Worm (Caenorhabditis elegans) whole organism, L1 larva: Measurements from ENCODE around the gene F20D6.1.

Experiments used
- C16A3.4 ChIP-seq: fragments of 150-350 bp; optimal IDR thresholded peaks from 2 replicates; lab custom pipeline; 2014; ENCODE audit warnings: missing biosample characterization, missing genetic modification characterization
- dpl-1 ChIP-seq, 3 experiments: fragments of 150-350 bp in 2 of 3; sonication (generic microtip) in 1 of 3; optimal IDR thresholded peaks; 2 replicates each; lab custom pipeline; 2014 to 2017; ENCODE audit warnings: missing biosample characterization in 3 of 3, missing genetic modification characterization in 3 of 3, missing genetic modification reagents in 3 of 3
- efl-1 ChIP-seq, 4 experiments: fragments of 150-350 bp; optimal IDR thresholded peaks in 3 of 4; peaks in 1 of 4; 1 replicate in 1 of 4; 2 replicates in 3 of 4; lab custom pipeline; 2014; ENCODE audit warnings: missing biosample characterization in 2 of 4, missing genetic modification characterization in 2 of 4, missing genetic modification reagents in 2 of 4
- egl-13 ChIP-seq: sonication (generic microtip); optimal IDR thresholded peaks from 2 replicates; lab custom pipeline; 2016; ENCODE audit warnings: missing genotype, missing genetic modification reagents, missing genetic modification characterization, missing compliant biosample characterization
- nhr-76 ChIP-seq: sonication (generic microtip); optimal IDR thresholded peaks from 2 replicates; lab custom pipeline; 2017; ENCODE audit warnings: missing biosample characterization, missing genetic modification characterization
- pax-3 ChIP-seq: fragments of 200-800 bp; sonication (Bioruptor generic); optimal IDR thresholded peaks from 2 replicates; lab custom pipeline; 2018; ENCODE audit warnings: mild to moderate bottlenecking, missing genetic modification characterization, moderate library complexity, missing compliant biosample characterization
- pqm-1 ChIP-seq: sonication (generic microtip); optimal IDR thresholded peaks from 3 replicates; lab custom pipeline; 2017; ENCODE audit warnings: missing biosample characterization, missing genetic modification characterization
- skn-1 ChIP-seq: fragments of 150-350 bp; optimal IDR thresholded peaks from 2 replicates; lab custom pipeline; 2014; ENCODE audit warnings: missing biosample characterization, missing genetic modification characterization
- snpc-4 ChIP-seq: fragments of 150-350 bp; optimal IDR thresholded peaks from 2 replicates; lab custom pipeline; 2014; ENCODE audit warnings: missing biosample characterization, missing genetic modification characterization
- unc-62 ChIP-seq: fragments of 150-350 bp; optimal IDR thresholded peaks from 2 replicates; lab custom pipeline; 2014; ENCODE audit warnings: missing biosample characterization, missing genetic modification reagents, missing genetic modification characterization
- unc-98 ChIP-seq: fragments of 200-800 bp; sonication (Bioruptor generic); IDR thresholded peaks from 2 replicates; pipeline ENCODE4 v1.3.6; 2022; ENCODE audit warnings: missing genetic modification characterization, missing compliant biosample characterization

DNA sequence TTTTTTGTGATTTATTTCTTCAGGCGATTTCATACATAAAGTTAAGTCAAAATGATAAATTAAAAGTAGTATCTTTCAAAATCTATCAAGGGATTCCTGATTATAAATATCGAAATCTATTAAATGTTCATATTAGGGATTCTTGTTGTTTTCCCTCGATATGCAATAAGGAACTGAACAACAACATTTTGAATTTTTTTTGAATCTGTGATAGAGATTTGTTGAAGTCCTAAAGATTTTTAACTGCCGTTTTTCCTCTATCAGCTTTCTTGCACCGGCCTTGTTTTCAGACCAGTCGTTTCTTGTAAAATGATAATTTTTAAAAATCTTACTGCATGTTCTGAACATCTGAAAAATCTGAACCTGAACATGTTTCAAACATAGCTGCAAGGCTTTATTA, 34.8 kb upstream of the F20D6.1 start:
- no peak for TF ChIP-seq egl-13 (tag; lab: Kevin White, UChicago)
- TF ChIP-seq dpl-1 (GFP tag; optimal IDR thresholded peaks at IDR 0.05; lab: Kevin White, UChicago), result no peak
- TF ChIP-seq pqm-1 (tag; lab: Kevin White, UChicago), result no peak
- no peak for TF ChIP-seq nhr-76
- TF ChIP-seq pax-3, result no peak
- TF ChIP-seq efl-1 (optimal IDR thresholded peaks at IDR 0.05; lab: Kevin White, UChicago), result no peak
- peak in 1 of 2 experiments; percentile 90 for TF ChIP-seq efl-1 (GFP tag; optimal IDR thresholded peaks at IDR 0.05 in 1 of 2; lab: Kevin White, UChicago)
- no peak for TF ChIP-seq C16A3.4 (tag; lab: Kevin White, UChicago)
- no peak for TF ChIP-seq unc-62 (GFP tag; lab: Kevin White, UChicago)
- TF ChIP-seq snpc-4 (tag; lab: Kevin White, UChicago), result no peak
- TF ChIP-seq skn-1, result no peak
- no peak for TF ChIP-seq unc-98 (GFP tag; lab: Robert Waterston, UW)
